Fruit fly (Drosophila melanogaster) Kc167 (cell line): ENCODE measurements around the gene CG32024.

Experiments used
- Myc ChIP-seq: fragments of >200 bp; optimal IDR thresholded peaks from 2 replicates; lab custom pipeline; 2017; ENCODE audit warnings: missing external identifiers
- Sin3A ChIP-seq: fragments of >200 bp; optimal IDR thresholded peaks from 2 replicates; lab custom pipeline; 2018; ENCODE audit warnings: missing external identifiers
- h ChIP-seq: fragments of >200 bp; optimal IDR thresholded peaks from 3 replicates; lab custom pipeline; 2018; ENCODE audit warnings: missing external identifiers
- insv ChIP-seq: fragments of >200 bp; optimal IDR thresholded peaks from 3 replicates; lab custom pipeline; 2018; ENCODE audit warnings: missing external identifiers
- psq ChIP-seq: fragments of >200 bp; optimal IDR thresholded peaks from 2 replicates; lab custom pipeline; 2017; ENCODE audit warnings: missing external identifiers
- ttk ChIP-seq: sonication (Bioruptor generic); optimal IDR thresholded peaks from 2 replicates; lab custom pipeline; 2017; ENCODE audit warnings: missing external identifiers

DNA sequence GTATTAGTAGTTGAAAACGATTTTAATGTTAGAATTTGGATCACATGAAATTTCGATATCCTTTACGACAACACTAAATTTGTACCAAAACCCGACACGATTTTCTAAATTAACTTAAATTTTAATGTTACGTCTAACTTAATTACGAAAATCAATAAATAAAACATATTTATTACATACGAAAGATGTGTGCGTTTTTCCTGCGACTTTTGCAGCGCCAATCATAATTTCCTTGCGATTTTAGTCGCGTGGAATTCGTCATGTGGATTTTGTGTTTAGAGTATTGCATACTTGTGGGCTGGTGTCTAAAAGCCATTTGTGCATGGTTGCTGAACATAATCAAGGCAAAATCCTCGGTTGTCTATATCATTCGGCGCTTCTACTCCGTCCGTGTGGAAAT lies 8.9 kb upstream of the CG32024 start:
- no peak for TF ChIP-seq h
- TF ChIP-seq Sin3A (lab: Kevin White, UChicago): no peak
- TF ChIP-seq Myc: no peak
- no peak for TF ChIP-seq psq (lab: Kevin White, UChicago)
- TF ChIP-seq ttk (lab: Kevin White, UChicago): no peak
- no peak for TF ChIP-seq insv
